Worm (Caenorhabditis elegans) whole organism, L1 larva: ENCODE measurements around the gene skr-19.

Experiments
- C34B4.2 ChIP-seq: sonication (generic microtip); optimal IDR thresholded peaks from 2 replicates; lab custom pipeline; 2017; ENCODE audit warnings: mild to moderate bottlenecking, missing genetic modification characterization, missing compliant biosample characterization
- F16B12.6 ChIP-seq: fragments of 150-350 bp; optimal IDR thresholded peaks from 2 replicates; lab custom pipeline; 2014; ENCODE audit warnings: missing biosample characterization, missing genetic modification characterization
- alr-1 ChIP-seq: fragments of 200-800 bp; sonication (Bioruptor generic); optimal IDR thresholded peaks from 2 replicates; lab custom pipeline; 2018; ENCODE audit warnings: borderline replicate concordance, mild to moderate bottlenecking, missing genetic modification characterization, missing compliant biosample characterization
- ceh-82 ChIP-seq, 3 experiments: fragments of 150-350 bp in 1 of 3; sonication (generic microtip) in 2 of 3; optimal IDR thresholded peaks; 2 replicates each; lab custom pipeline; 2014 to 2017; ENCODE audit warnings: missing biosample characterization in 3 of 3, missing genetic modification characterization in 3 of 3
- ces-1 ChIP-seq: fragments of 150-350 bp; optimal IDR thresholded peaks from 2 replicates; lab custom pipeline; 2014; ENCODE audit warnings: missing biosample characterization, missing genetic modification reagents, missing genetic modification characterization
- efl-1 ChIP-seq, 4 experiments: fragments of 150-350 bp; optimal IDR thresholded peaks in 3 of 4; peaks in 1 of 4; 1 replicate in 1 of 4; 2 replicates in 3 of 4; lab custom pipeline; 2014; ENCODE audit warnings: missing biosample characterization in 2 of 4, missing genetic modification characterization in 2 of 4, missing genetic modification reagents in 2 of 4
- efl-3 ChIP-seq: fragments of 200-800 bp; sonication (Bioruptor generic); optimal IDR thresholded peaks from 2 replicates; lab custom pipeline; 2018; ENCODE audit warnings: mild to moderate bottlenecking, missing genetic modification characterization, missing compliant biosample characterization
- elt-2 ChIP-seq: sonication (generic microtip); optimal IDR thresholded peaks from 2 replicates; lab custom pipeline; 2016; ENCODE audit warnings: missing genetic modification characterization, mild to moderate bottlenecking, inconsistent platforms, missing compliant biosample characterization, missing genetic modification reagents
- fkh-8 ChIP-seq: sonication (generic microtip); optimal IDR thresholded peaks from 2 replicates; lab custom pipeline; 2016; ENCODE audit warnings: mild to moderate bottlenecking, missing genetic modification characterization, missing compliant biosample characterization
- hlh-4 ChIP-seq: sonication (generic microtip); optimal IDR thresholded peaks from 2 replicates; lab custom pipeline; 2016; ENCODE audit warnings: mild to moderate bottlenecking, missing genetic modification characterization, missing compliant biosample characterization
- hpl-2 ChIP-seq: fragments of 150-350 bp; optimal IDR thresholded peaks from 2 replicates; lab custom pipeline; 2014; ENCODE audit warnings: missing biosample characterization, missing genetic modification reagents, missing genetic modification characterization
- isw-1 ChIP-seq: fragments of 200-800 bp; sonication (Bioruptor generic); IDR thresholded peaks from 2 replicates; pipeline ENCODE4 v1.3.6; 2022; ENCODE audit warnings: missing genetic modification characterization, missing compliant biosample characterization
- lir-3 ChIP-seq: sonication (generic microtip); optimal IDR thresholded peaks from 2 replicates; lab custom pipeline; 2016; ENCODE audit warnings: mild to moderate bottlenecking, missing genetic modification characterization, moderate library complexity, missing compliant biosample characterization; ENCODE audit not compliant: poor library complexity
- mab-9 ChIP-seq: fragments of 200-800 bp; sonication (Bioruptor generic); IDR thresholded peaks from 2 replicates; pipeline ENCODE4 v1.3.6; 2022; ENCODE audit warnings: missing genetic modification reagents, missing genetic modification characterization, missing compliant biosample characterization
- mep-1 ChIP-seq: fragments of 150-350 bp; optimal IDR thresholded peaks from 2 replicates; lab custom pipeline; 2014; ENCODE audit warnings: missing biosample characterization, missing genetic modification characterization
- nhr-28 ChIP-seq: fragments of 150-350 bp; optimal IDR thresholded peaks from 2 replicates; lab custom pipeline; 2014; ENCODE audit warnings: missing biosample characterization, missing genetic modification characterization
- nhr-47 ChIP-seq: sonication (generic microtip); optimal IDR thresholded peaks from 2 replicates; lab custom pipeline; 2016; ENCODE audit warnings: mild to moderate bottlenecking, missing genetic modification characterization, moderate library complexity, missing compliant biosample characterization
- nhr-71 ChIP-seq: sonication (generic microtip); optimal IDR thresholded peaks from 2 replicates; lab custom pipeline; 2016; ENCODE audit warnings: mild to moderate bottlenecking, missing genetic modification characterization, moderate library complexity, missing compliant biosample characterization
- nhr-90 ChIP-seq: sonication (generic microtip); optimal IDR thresholded peaks from 2 replicates; lab custom pipeline; 2016; ENCODE audit warnings: mild to moderate bottlenecking, missing genetic modification characterization, missing compliant biosample characterization; ENCODE audit not compliant: poor library complexity
- pag-3 ChIP-seq: sonication (generic microtip); optimal IDR thresholded peaks from 2 replicates; lab custom pipeline; 2017; ENCODE audit warnings: missing genetic modification characterization, mild to moderate bottlenecking, missing compliant biosample characterization, antibody characterized with exemption, borderline replicate concordance; ENCODE audit not compliant: insufficient read depth
- pqm-1 ChIP-seq: sonication (generic microtip); optimal IDR thresholded peaks from 3 replicates; lab custom pipeline; 2017; ENCODE audit warnings: missing biosample characterization, missing genetic modification characterization
- rnt-1 ChIP-seq: sonication (generic microtip); optimal IDR thresholded peaks from 2 replicates; lab custom pipeline; 2016; ENCODE audit warnings: mild to moderate bottlenecking, missing genetic modification characterization, moderate library complexity, missing compliant biosample characterization
- snpc-4 ChIP-seq: fragments of 150-350 bp; optimal IDR thresholded peaks from 2 replicates; lab custom pipeline; 2014; ENCODE audit warnings: missing biosample characterization, missing genetic modification characterization
- sox-4 ChIP-seq: sonication (generic microtip); optimal IDR thresholded peaks from 2 replicates; lab custom pipeline; 2016; ENCODE audit warnings: missing genetic modification characterization, missing compliant biosample characterization
- swsn-7 ChIP-seq: sonication (generic microtip); optimal IDR thresholded peaks from 2 replicates; lab custom pipeline; 2016; ENCODE audit warnings: missing genetic modification characterization, missing compliant biosample characterization
- tbx-2 ChIP-seq: sonication (generic microtip); optimal IDR thresholded peaks from 2 replicates; lab custom pipeline; 2016; ENCODE audit warnings: missing genetic modification characterization, missing compliant biosample characterization
- tlp-1 ChIP-seq: fragments of 150-350 bp; optimal IDR thresholded peaks from 2 replicates; lab custom pipeline; 2014; ENCODE audit warnings: missing biosample characterization, missing genetic modification characterization
- unc-30 ChIP-seq: sonication (generic microtip); optimal IDR thresholded peaks from 2 replicates; lab custom pipeline; 2017; ENCODE audit warnings: missing biosample characterization, missing genetic modification characterization
- unc-62 ChIP-seq: fragments of 150-350 bp; optimal IDR thresholded peaks from 2 replicates; lab custom pipeline; 2014; ENCODE audit warnings: missing biosample characterization, missing genetic modification reagents, missing genetic modification characterization
- xbp-1 ChIP-seq: sonication (generic microtip); optimal IDR thresholded peaks from 2 replicates; lab custom pipeline; 2016; ENCODE audit warnings: missing genetic modification characterization, missing compliant biosample characterization
- zag-1 ChIP-seq: fragments of 150-350 bp; optimal IDR thresholded peaks from 2 replicates; lab custom pipeline; 2014; ENCODE audit warnings: missing biosample characterization, missing genetic modification characterization
- zip-4 ChIP-seq: fragments of 200-800 bp; sonication (Bioruptor generic); optimal IDR thresholded peaks from 2 replicates; lab custom pipeline; 2018; ENCODE audit warnings: mild to moderate bottlenecking, missing genetic modification characterization, moderate library complexity, missing compliant biosample characterization

skr-19 gene

DNA sequence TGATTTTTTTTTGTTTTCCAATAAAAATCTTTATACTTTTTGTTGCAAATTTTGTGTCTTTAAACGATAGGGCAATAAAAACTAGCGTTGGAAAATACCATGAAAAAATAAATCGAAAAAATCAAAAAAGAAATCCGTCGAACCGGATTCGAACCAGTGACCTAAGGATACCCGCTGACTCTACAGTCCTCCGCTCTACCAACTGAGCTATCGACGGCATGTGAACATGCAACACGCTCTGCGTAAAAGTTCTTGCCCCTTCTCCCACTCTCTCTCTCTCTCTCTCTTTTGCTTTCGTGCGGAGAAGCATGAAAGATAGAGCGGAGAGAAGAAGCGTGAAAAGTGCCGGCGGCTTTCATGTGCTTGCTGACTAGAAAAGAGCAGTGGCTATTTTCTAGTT, 40.0 kb upstream of the skr-19 start (continued):
- TF ChIP-seq tbx-2 (tag; lab: Kevin White, UChicago) (peak; percentile 27), mab-9 (GFP tag; lab: Robert Waterston, UW) (no peak; the same call in 1 of the 2 replicates), mep-1 (tag; lab: Kevin White, UChicago) (peak; percentile 51), isw-1 (GFP tag; lab: Robert Waterston, UW) (peak; percentile 16), swsn-7 (tag; lab: Kevin White, UChicago) (peak; percentile 61), xbp-1 (tag; lab: Kevin White, UChicago) (peak; percentile 43), zag-1 (tag; lab: Kevin White, UChicago) (no peak), ceh-82 (tag; optimal IDR thresholded peaks at IDR 0.05; lab: Kevin White, UChicago) (peak in 2 of 3 experiments; percentile 30 to 45), unc-62 (GFP tag; lab: Kevin White, UChicago) (no peak), pqm-1 (no peak), rnt-1 (tag; lab: Kevin White, UChicago) (peak; percentile 73), hpl-2 (GFP tag; lab: Kevin White, UChicago) (no peak)

ce11 chrX:13262195-13262594, 37.7 kb upstream of the skr-19 start, which contains the start of gene K09A11.1:
K09A11.1 (plus strand) TSS chrX:13262495.
- TF ChIP-seq ces-1 (GFP tag; lab: Kevin White, UChicago) (no peak), alr-1 (tag; lab: Kevin White, UChicago) (no peak), efl-3 (GFP tag; lab: Kevin White, UChicago) (no peak), sox-4 (tag; lab: Kevin White, UChicago) (no peak), nhr-90 (tag; lab: Kevin White, UChicago) (no peak), C34B4.2 (tag; lab: Kevin White, UChicago) (no peak), nhr-28 (tag; lab: Kevin White, UChicago) (no peak), zag-1 (tag; lab: Kevin White, UChicago) (no peak), hlh-4 (tag; lab: Kevin White, UChicago) (no peak)

DNA sequence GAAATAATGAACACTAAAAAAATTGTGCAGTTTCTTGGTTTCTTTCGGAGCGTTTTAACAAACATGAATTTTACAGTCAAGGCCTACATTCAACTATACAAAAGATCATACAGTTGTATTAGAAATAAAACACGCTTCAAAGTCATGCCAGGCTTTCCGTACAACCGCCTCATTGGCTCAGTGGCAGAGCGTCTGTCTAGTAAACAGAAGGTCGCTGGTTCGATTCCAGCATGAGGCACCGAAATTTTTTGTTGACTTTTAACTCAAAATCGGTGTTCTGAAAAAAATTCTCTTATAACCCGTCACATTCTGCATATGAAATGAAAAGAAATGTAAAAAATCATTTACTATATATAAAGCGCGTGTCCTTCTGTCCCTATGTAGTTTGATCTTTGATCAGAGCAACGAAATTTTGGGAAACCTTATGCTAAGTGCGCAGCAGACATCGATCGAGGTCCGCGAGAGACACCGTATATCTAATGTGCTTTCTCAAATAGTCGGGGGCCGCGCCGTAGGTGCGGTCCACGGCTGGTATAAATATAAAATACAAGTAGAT, 36.6 kb upstream of the skr-19 start:
- TF ChIP-seq elt-2 (tag; lab: Kevin White, UChicago) (peak; percentile 0), nhr-71 (tag; lab: Kevin White, UChicago) (peak; percentile 8), snpc-4 (peak; percentile 11)

DNA sequence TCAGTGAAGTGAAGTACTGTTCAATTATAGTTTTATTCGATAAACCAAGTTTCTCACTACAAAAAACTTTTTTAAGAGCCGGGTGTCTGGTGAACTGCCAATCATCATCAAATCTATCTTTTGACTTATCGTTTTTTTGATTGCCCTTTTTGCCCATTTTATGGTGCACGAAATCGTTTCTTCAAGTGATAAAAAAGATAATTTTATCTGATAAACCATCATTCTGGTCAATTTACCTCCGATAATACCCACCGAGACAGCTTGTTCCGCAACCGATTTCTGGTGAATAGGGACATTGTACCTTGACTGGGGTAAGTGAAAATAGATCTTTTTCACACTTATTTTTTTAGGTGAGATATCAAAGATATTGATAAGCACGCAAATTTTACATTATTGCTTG, 33.1 kb upstream of the skr-19 start, which contains the start of gene K08H2.10:
TSS of gene K08H2.10 (plus strand) at position 230 of the 400 bp plus-strand sequence.
- TF ChIP-seq F16B12.6 (tag; lab: Kevin White, UChicago), result no peak
- TF ChIP-seq fkh-8, result no peak
- no peak for TF ChIP-seq efl-1 (optimal IDR thresholded peaks at IDR 0.05; lab: Kevin White, UChicago)
- TF ChIP-seq efl-1 (GFP tag; optimal IDR thresholded peaks at IDR 0.05 in 1 of 2; lab: Kevin White, UChicago), result peak in 1 of 2 experiments; percentile 41
- TF ChIP-seq nhr-47 (tag; lab: Kevin White, UChicago), result no peak
- no peak for TF ChIP-seq unc-30 (tag; lab: Kevin White, UChicago)
- peak; percentile 77 for TF ChIP-seq tlp-1
- TF ChIP-seq elt-2 (tag; lab: Kevin White, UChicago), result peak; percentile 82
- TF ChIP-seq lir-3 (tag; lab: Kevin White, UChicago), result no peak

ce11 chrX:13251914-13252434, 27.5 kb upstream of the skr-19 start, which contains the start of gene nhr-32:
nhr-32 (plus strand) TSS chrX:13251964.
- TF ChIP-seq nhr-28 (tag; lab: Kevin White, UChicago) (no peak), zip-4 (GFP tag; lab: Kevin White, UChicago) (no peak), pag-3 (no peak)
